Fruit fly (Drosophila melanogaster): ENCODE results near the gene Saf-B.

The Saf-B gene

dm6 chr3R:24841635-24842034 lies 24.4 kb downstream of the Saf-B start, which contains the start of gene Esp:
Gene Esp, plus strand, starts transcription at chr3R:24841935.
- TF ChIP-seq CG17801 (GFP tag; optimal IDR thresholded peaks at IDR 0.05; ENCODE audit: partially characterized antibody): no peak

dm6 chr3R:24845148-24845547 lies 27.9 kb downstream of the Saf-B start:
- no peak for TF ChIP-seq CG17801 (GFP tag; optimal IDR thresholded peaks at IDR 0.05; ENCODE audit: partially characterized antibody)

DNA sequence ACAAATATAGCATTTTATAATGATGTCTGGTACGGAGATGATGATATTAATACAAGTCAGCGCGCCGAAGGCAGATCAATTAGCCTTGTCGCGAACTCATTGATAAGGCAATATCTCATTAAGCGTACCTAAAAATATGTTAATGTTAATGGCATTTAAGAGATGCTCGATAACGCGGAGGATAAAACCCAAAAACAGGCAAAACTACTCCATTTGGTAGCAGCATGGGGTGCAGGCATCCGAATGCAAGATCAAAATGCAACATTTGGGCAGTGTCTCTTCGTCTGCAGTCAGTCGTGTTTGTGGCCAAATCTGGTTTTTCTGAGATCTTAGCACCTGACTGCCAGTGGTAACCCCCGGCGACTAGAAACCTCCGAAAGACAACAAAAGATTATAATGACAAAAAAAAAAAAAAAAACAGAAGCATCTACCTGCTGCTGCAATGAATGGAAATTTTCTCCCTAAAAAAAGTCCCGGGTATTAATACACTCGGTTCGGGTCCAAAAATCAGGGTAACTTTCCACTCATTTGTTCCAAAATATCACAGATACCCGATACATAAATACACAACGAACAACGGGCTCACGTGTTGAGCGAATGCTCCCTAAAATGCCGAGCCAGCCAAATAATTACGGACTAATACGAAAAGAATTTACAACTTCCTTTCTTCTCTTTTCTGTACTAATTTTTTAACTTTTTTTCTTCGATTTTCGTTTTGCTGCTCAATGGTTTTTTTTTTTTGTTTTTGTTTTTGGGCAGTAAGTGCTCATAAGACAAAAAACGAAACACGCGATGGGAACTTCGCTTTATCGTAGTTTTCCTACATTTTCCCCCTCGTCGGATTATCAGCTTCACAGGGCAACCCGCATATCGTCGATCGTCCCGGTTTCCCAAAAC lies 28.9 kb downstream of the Saf-B start:
- TF ChIP-seq CG17801 (GFP tag; optimal IDR thresholded peaks at IDR 0.05; ENCODE audit: partially characterized antibody): peak; percentile 71

dm6 chr3R:24850420-24850819 lies 33.2 kb downstream of the Saf-B start, which contains the start of gene CG7006:
Gene CG7006, plus strand, starts transcription at chr3R:24850627.
- TF ChIP-seq CG17801 (GFP tag; optimal IDR thresholded peaks at IDR 0.05; ENCODE audit: partially characterized antibody): peak; percentile 74

DNA sequence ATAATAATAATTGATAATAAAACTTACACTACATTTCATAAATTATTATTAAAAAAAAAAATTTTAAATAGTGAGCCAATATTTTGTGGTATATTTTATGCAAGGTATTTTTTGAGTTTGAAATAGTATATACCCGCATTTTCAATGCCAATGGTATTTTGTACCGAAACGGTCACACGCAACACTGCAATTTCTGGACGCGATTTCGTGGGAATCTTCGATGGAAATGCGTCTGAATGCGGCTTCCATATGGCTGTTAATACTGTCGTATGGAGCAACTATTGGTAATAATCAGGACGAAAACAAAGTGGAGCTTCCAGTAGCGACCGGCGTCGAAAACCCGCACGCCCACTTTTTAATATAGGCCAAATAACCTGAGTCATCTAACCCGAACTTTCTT lies 34.2 kb downstream of the Saf-B start, which contains the start of gene Nct:
Nct (plus strand) TSS at position 173 of the 400 bp plus-strand sequence.
- TF ChIP-seq CG17801 (GFP tag; optimal IDR thresholded peaks at IDR 0.05; ENCODE audit: partially characterized antibody): peak; percentile 40

DNA sequence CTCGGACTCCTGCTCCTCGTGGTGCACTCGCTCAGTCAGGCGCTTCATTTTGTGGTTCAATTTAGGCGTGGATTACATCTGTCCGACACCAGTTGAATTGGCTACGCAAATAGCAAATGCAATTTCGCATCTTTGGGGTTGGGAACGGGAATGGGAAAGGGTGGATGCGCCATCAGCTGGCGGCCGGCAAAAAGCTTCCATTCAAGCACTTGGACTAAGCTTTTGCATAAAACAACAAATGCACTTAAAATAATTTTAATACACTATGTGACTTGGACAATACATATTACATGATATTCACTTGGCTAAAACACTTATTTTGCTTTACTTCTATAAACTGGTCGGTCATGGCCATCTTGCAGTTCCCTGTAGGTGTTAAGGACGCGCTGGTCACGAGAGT lies 38.9 kb downstream of the Saf-B start, which contains the start of gene HDAC11:
HDAC11 (minus strand) TSS at position 101 of the 400 bp plus-strand sequence.
- no peak for TF ChIP-seq CG17801 (GFP tag; optimal IDR thresholded peaks at IDR 0.05; ENCODE audit: partially characterized antibody)

DNA sequence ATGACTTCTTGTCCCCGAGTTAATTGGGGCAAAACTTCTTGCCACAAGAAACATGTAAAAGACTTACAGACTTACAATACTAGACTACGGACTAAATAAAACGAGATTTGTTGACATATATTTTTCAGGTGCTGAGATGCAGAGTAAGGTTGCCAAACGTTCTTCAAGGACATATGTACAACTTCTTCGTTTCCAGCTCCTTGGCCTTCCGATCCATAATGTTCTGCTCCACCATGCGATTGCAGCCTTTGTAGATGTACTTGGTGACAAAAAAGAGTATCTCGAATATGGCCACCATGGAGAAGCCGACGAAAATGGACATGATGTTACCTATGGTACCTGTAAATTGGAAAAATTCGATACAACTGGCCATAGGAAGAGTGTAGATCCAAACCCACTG lies 40.2 kb downstream of the Saf-B start, which contains the start of gene CAH4:
CAH4 (minus strand) TSS at position 101 of the 400 bp plus-strand sequence.
- TF ChIP-seq CG17801 (GFP tag; optimal IDR thresholded peaks at IDR 0.05; ENCODE audit: partially characterized antibody): no peak

dm6 chr3R:24859701-24860100 lies 42.4 kb downstream of the Saf-B start, which contains the start of gene ppk22:
Gene ppk22, minus strand, starts transcription at chr3R:24859801.
- no peak for TF ChIP-seq CG17801 (GFP tag; optimal IDR thresholded peaks at IDR 0.05; ENCODE audit: partially characterized antibody)

- TF ChIP-seq CG17801 (GFP tag; optimal IDR thresholded peaks at IDR 0.05; ENCODE audit: partially characterized antibody): no peak
These were observed 43.1 kb downstream of the Saf-B start, which contains the start of gene CG13639 for dm6 chr3R:24860316-24860826. Gene CG13639, minus strand, starts transcription at chr3R:24860366.

DNA sequence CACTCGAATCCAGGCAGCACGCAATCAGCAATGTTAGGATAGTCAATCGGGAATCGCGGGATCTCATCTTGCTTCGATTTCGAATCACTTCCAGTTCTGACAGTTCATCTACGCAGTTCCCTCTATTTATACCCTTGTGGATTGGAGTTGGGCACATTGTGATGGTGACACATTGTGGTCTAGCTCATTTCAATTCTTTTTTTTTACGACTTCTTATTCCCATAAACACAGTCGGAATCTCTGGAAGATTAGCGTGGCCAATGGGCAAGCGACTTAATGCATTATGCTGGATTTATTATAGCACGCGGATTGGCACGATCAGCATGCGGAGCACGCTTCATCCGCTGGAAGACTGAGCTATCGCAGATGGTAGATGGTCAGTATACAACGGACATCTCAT lies 44.8 kb downstream of the Saf-B start, which contains the start of gene CG13640:
CG13640 (minus strand) TSS at position 101 of the 400 bp plus-strand sequence.
- no peak for TF ChIP-seq CG17801 (GFP tag; optimal IDR thresholded peaks at IDR 0.05; ENCODE audit: partially characterized antibody)

dm6 chr3R:24862574-24863089 lies 45.4 kb downstream of the Saf-B start, which contains the start of gene CG7016:
Gene CG7016, plus strand, starts transcription at chr3R:24862931.
- TF ChIP-seq CG17801 (GFP tag; optimal IDR thresholded peaks at IDR 0.05; ENCODE audit: partially characterized antibody): no peak

DNA sequence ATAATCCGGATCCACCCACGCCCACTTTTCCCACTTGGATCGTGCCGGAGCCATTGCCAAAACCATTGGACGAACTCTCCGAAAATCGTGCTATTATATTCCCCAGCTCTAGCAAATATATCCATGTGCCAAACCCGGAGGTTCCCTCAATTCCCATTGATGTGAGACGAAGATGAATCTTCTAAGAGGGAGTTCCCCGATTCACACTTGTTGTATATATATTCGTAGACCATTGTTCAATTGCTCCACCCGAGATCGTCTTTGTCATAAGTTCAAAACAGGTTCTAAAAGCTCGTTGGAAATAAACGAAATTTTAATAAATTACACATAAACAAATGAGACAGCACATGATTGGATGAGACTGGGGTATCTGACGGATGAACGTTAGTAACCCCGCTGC lies 46.6 kb downstream of the Saf-B start:
- no peak for TF ChIP-seq CG17801 (GFP tag; optimal IDR thresholded peaks at IDR 0.05; ENCODE audit: partially characterized antibody)

- TF ChIP-seq CG17801 (GFP tag; optimal IDR thresholded peaks at IDR 0.05; ENCODE audit: partially characterized antibody): no peak
These were observed 47.6 kb downstream of the Saf-B start, which contains the start of the genes Srg1 and Elal for dm6 chr3R:24864719-24865400. Gene Srg1, minus strand, starts transcription at chr3R:24864732. Gene Elal, plus strand, starts transcription at chr3R:24865350.

DNA sequence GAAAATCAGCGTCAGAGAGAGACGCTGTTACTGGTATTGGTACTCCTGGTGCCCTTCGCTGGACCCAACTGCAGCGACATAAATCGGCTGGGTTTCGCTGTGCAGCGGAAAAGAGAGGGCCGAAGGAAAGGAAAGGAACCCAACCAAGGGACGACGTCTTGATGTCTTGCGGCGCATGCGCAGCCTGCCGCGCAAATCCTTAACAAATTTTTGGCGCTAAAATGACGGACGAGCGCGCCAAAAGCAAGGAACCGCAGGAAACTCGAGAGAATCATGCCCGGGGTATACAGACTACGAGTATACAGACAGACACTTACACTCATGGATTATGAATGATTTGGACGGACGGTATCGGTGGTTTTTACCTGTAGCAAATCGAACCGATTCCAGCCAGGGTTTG lies 49.7 kb downstream of the Saf-B start:
- no peak for TF ChIP-seq CG17801 (GFP tag; optimal IDR thresholded peaks at IDR 0.05; ENCODE audit: partially characterized antibody)

dm6 chr3R:24867956-24868355 lies 50.7 kb downstream of the Saf-B start:
- TF ChIP-seq CG17801 (GFP tag; optimal IDR thresholded peaks at IDR 0.05; ENCODE audit: partially characterized antibody): no peak

Data from ovary, adult (tissue).